Worm (Caenorhabditis elegans) whole organism, midembryonic: Measurements from ENCODE around the gene fip-1.
A peak's percentile ranks its signal among the peaks of the same experiment; 100 is the strongest.

ENCODE experiments used
- T22C8.4 ChIP-seq: fragments of 200-800 bp; sonication (Bioruptor generic); IDR thresholded peaks from 2 replicates; pipeline ENCODE4 v1.3.6; 2022; ENCODE audit warnings: missing genetic modification characterization, missing compliant biosample characterization
- flt-1 ChIP-seq: fragments of 200-800 bp; sonication (Bioruptor generic); IDR thresholded peaks from 2 replicates; pipeline ENCODE4 v1.3.6; 2022; ENCODE audit warnings: missing genetic modification characterization, missing compliant biosample characterization
- tab-1 ChIP-seq: fragments of 200-800 bp; sonication (Bioruptor generic); IDR thresholded peaks from 2 replicates; pipeline ENCODE4 v1.3.6; 2022; ENCODE audit warnings: missing genetic modification characterization, missing compliant biosample characterization
- ztf-23 ChIP-seq: fragments of 200-800 bp; sonication (Bioruptor generic); IDR thresholded peaks from 2 replicates; pipeline ENCODE4 v1.3.6; 2022; ENCODE audit warnings: missing genetic modification reagents, missing genetic modification characterization, missing compliant biosample characterization

DNA sequence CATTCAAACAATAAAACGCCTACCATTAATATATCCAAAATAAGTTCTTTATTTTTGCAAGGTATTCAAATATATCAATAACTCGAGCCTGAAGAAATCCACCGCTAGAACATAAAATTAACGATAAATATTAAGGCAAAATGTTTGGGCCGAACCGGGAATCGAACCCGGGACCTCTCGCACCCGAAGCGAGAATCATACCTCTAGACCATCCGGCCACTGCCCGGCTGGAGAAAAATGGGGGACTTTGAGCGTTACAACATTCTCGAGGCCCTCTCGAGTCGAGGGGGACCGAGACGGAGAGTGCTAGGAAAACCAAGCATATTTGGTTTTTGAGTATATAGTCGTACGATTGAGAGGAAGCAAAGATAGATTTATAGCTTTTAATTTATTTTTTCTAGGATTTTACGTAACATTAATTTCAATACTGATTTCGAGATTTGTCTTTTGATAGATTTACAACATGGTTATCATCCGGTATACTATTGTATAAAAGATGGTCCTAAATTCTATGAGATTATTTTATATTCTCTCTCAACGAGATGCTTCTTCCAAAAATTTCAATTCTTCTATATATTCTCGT is 10.8 kb downstream of the fip-1 start, which contains the start of gene flp-23:
- peak; percentile 74 for TF ChIP-seq T22C8.4 (GFP tag; lab: Robert Waterston, UW)
- TF ChIP-seq flt-1 (GFP tag; lab: Robert Waterston, UW): peak; percentile 91
- peak; percentile 87 for TF ChIP-seq ztf-23
- TF ChIP-seq tab-1: peak; percentile 93
